Worm (Caenorhabditis elegans) whole organism, early embryonic: ENCODE measurements around the gene pept-1.

Source experiments
- B0310.2 ChIP-seq: sonication (generic microtip); optimal IDR thresholded peaks from 2 replicates; lab custom pipeline; 2016; ENCODE audit warnings: mild to moderate bottlenecking, missing genetic modification characterization, missing compliant biosample characterization
- aly-1 ChIP-seq: sonication (generic microtip); optimal IDR thresholded peaks from 2 replicates; lab custom pipeline; 2016; ENCODE audit warnings: missing genetic modification characterization, missing compliant biosample characterization
- ama-1 ChIP-seq: fragments of 150-350 bp; optimal IDR thresholded peaks from 2 replicates; lab custom pipeline; 2014
- ceh-13 ChIP-seq: fragments of 200-800 bp; sonication (Bioruptor generic); optimal IDR thresholded peaks from 2 replicates; lab custom pipeline; 2018; ENCODE audit warnings: mild to moderate bottlenecking, missing genetic modification characterization, missing compliant biosample characterization
- ets-7 ChIP-seq: sonication (generic microtip); optimal IDR thresholded peaks from 2 replicates; lab custom pipeline; 2016; ENCODE audit warnings: missing genotype, missing genetic modification characterization, missing compliant biosample characterization
- flt-1 ChIP-seq: fragments of 200-800 bp; sonication (Bioruptor generic); IDR thresholded peaks from 2 replicates; pipeline ENCODE4 v1.3.6; 2022; ENCODE audit warnings: missing genetic modification characterization, missing compliant biosample characterization
- hnd-1 ChIP-seq: sonication (generic microtip); optimal IDR thresholded peaks from 2 replicates; lab custom pipeline; 2016; ENCODE audit warnings: missing genetic modification characterization, missing compliant biosample characterization
- pes-1 ChIP-seq: fragments of 200-800 bp; sonication (Bioruptor generic); IDR thresholded peaks from 2 replicates; pipeline ENCODE4 v1.3.6; 2022; ENCODE audit warnings: missing genetic modification reagents, missing genetic modification characterization, missing compliant biosample characterization
- tra-4 ChIP-seq: sonication (generic microtip); optimal IDR thresholded peaks from 2 replicates; lab custom pipeline; 2017; ENCODE audit warnings: missing genetic modification characterization, missing compliant biosample characterization

ce11 chrX:6412575-6412974 lies 44.1 kb upstream of the pept-1 start, which contains the start of gene T22E5.1:
- TF ChIP-seq ama-1 = no peak
- TF ChIP-seq B0310.2 (tag; lab: Kevin White, UChicago) = no peak
- no peak for TF ChIP-seq hnd-1 (tag; lab: Kevin White, UChicago)
- no peak for TF ChIP-seq ceh-13 (GFP tag; lab: Kevin White, UChicago)
- TF ChIP-seq tra-4 (tag; lab: Kevin White, UChicago) = no peak
- no peak for TF ChIP-seq flt-1 (GFP tag; lab: Robert Waterston, UW)
- TF ChIP-seq aly-1 (tag; lab: Kevin White, UChicago) = no peak
- no peak for TF ChIP-seq ets-7 (tag; lab: Kevin White, UChicago)
- no peak for TF ChIP-seq pes-1 (GFP tag; lab: Robert Waterston, UW)
